Worm (Caenorhabditis elegans) whole organism, early embryonic: Measurements from ENCODE around the gene mdt-28.

ENCODE experiments used
- B0310.2 ChIP-seq: sonication (generic microtip); optimal IDR thresholded peaks from 2 replicates; lab custom pipeline; 2016; ENCODE audit warnings: mild to moderate bottlenecking, missing genetic modification characterization, missing compliant biosample characterization
- F13C5.2 ChIP-seq: sonication (generic microtip); optimal IDR thresholded peaks from 2 replicates; lab custom pipeline; 2017; ENCODE audit warnings: mild to moderate bottlenecking, missing genetic modification characterization, inconsistent platforms, missing compliant biosample characterization
- aly-1 ChIP-seq: sonication (generic microtip); optimal IDR thresholded peaks from 2 replicates; lab custom pipeline; 2016; ENCODE audit warnings: missing genetic modification characterization, missing compliant biosample characterization
- ama-1 ChIP-seq: fragments of 150-350 bp; optimal IDR thresholded peaks from 2 replicates; lab custom pipeline; 2014
- ceh-13 ChIP-seq: fragments of 200-800 bp; sonication (Bioruptor generic); optimal IDR thresholded peaks from 2 replicates; lab custom pipeline; 2018; ENCODE audit warnings: mild to moderate bottlenecking, missing genetic modification characterization, missing compliant biosample characterization
- ceh-36 ChIP-seq: sonication (generic microtip); optimal IDR thresholded peaks from 2 replicates; lab custom pipeline; 2016; ENCODE audit warnings: missing genetic modification characterization, inconsistent platforms, missing compliant biosample characterization
- ets-7 ChIP-seq: sonication (generic microtip); optimal IDR thresholded peaks from 2 replicates; lab custom pipeline; 2016; ENCODE audit warnings: missing genotype, missing genetic modification characterization, missing compliant biosample characterization
- flt-1 ChIP-seq: fragments of 200-800 bp; sonication (Bioruptor generic); IDR thresholded peaks from 2 replicates; pipeline ENCODE4 v1.3.6; 2022; ENCODE audit warnings: missing genetic modification characterization, missing compliant biosample characterization
- hmbx-1 ChIP-seq: sonication (generic microtip); optimal IDR thresholded peaks from 2 replicates; lab custom pipeline; 2016; ENCODE audit warnings: mild to moderate bottlenecking, missing genetic modification characterization, missing compliant biosample characterization
- hmg-4 ChIP-seq: fragments of 200-800 bp; sonication (Bioruptor generic); optimal IDR thresholded peaks from 2 replicates; lab custom pipeline; 2018; ENCODE audit warnings: mild to moderate bottlenecking, missing genetic modification characterization, missing compliant biosample characterization
- hnd-1 ChIP-seq: sonication (generic microtip); optimal IDR thresholded peaks from 2 replicates; lab custom pipeline; 2016; ENCODE audit warnings: missing genetic modification characterization, missing compliant biosample characterization
- pes-1 ChIP-seq: fragments of 200-800 bp; sonication (Bioruptor generic); IDR thresholded peaks from 2 replicates; pipeline ENCODE4 v1.3.6; 2022; ENCODE audit warnings: missing genetic modification reagents, missing genetic modification characterization, missing compliant biosample characterization
- scrt-1 ChIP-seq: fragments of 200-800 bp; sonication (Bioruptor generic); IDR thresholded peaks from 2 replicates; pipeline ENCODE4 v1.3.6; 2022; ENCODE audit warnings: missing genetic modification characterization, missing compliant biosample characterization
- sea-1 ChIP-seq: fragments of 200-800 bp; sonication (Bioruptor generic); conservative IDR thresholded peaks from 2 replicates; pipeline ENCODE4 v1.3.6; 2022; ENCODE audit warnings: missing genetic modification characterization, missing compliant biosample characterization
- tbx-11 ChIP-seq: fragments of 200-800 bp; sonication (Bioruptor generic); IDR thresholded peaks from 2 replicates; pipeline ENCODE4 v1.3.6; 2022; ENCODE audit warnings: missing genetic modification characterization, missing compliant biosample characterization
- tbx-37 ChIP-seq: fragments of 200-800 bp; sonication (Bioruptor generic); conservative IDR thresholded peaks from 2 replicates; pipeline ENCODE4 v1.3.6; 2022; ENCODE audit warnings: missing genetic modification reagents, missing genetic modification characterization, missing compliant biosample characterization
- tra-4 ChIP-seq: sonication (generic microtip); optimal IDR thresholded peaks from 2 replicates; lab custom pipeline; 2017; ENCODE audit warnings: missing genetic modification characterization, missing compliant biosample characterization

Gene mdt-28

DNA sequence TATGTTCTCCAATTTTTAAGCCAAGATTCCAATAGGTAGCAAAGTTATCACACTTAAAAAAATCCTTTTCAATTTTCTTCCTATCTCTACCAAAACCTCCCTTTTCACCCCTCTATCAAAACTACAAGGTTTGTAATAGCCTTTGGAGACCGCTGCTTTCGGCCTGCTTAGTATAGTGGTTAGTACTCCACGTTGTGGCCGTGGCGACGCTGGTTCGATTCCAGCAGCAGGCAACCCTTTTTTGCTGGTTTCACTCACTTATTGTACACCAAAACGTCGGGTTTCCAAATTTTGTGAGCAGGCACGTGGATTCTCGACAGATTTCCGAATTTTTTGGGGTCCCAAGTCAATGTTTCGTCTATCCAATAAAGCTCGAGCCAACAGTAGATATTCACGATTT is 21.3 kb downstream of the mdt-28 start:
- no peak for TF ChIP-seq tra-4
- TF ChIP-seq ets-7: no peak
- peak; percentile 45; the same call in 1 of the 2 replicates for TF ChIP-seq tbx-37 (GFP tag; lab: Robert Waterston, UW)
- TF ChIP-seq ceh-36 (tag; lab: Kevin White, UChicago): peak; percentile 46
- TF ChIP-seq pes-1 (GFP tag; lab: Robert Waterston, UW): peak; percentile 76
- TF ChIP-seq F13C5.2 (tag; lab: Kevin White, UChicago): peak; percentile 15
- no peak for TF ChIP-seq hmbx-1 (tag; lab: Kevin White, UChicago)
- TF ChIP-seq ama-1: no peak
- peak; percentile 67 for TF ChIP-seq tbx-11 (GFP tag; lab: Robert Waterston, UW)
- peak; percentile 35 for TF ChIP-seq hmg-4 (GFP tag; lab: Kevin White, UChicago)
- peak; percentile 17 for TF ChIP-seq ceh-13 (GFP tag; lab: Kevin White, UChicago)
- TF ChIP-seq flt-1: peak; percentile 65
- TF ChIP-seq hnd-1 (tag; lab: Kevin White, UChicago): peak; percentile 41
- no peak for TF ChIP-seq sea-1 (GFP tag; lab: Robert Waterston, UW)
- 0 out of 2 replicates have a peak, but pooled peaks have one; percentile 39 for TF ChIP-seq scrt-1 (GFP tag; lab: Robert Waterston, UW)
- TF ChIP-seq B0310.2: no peak
- no peak for TF ChIP-seq aly-1 (tag; lab: Kevin White, UChicago)

DNA sequence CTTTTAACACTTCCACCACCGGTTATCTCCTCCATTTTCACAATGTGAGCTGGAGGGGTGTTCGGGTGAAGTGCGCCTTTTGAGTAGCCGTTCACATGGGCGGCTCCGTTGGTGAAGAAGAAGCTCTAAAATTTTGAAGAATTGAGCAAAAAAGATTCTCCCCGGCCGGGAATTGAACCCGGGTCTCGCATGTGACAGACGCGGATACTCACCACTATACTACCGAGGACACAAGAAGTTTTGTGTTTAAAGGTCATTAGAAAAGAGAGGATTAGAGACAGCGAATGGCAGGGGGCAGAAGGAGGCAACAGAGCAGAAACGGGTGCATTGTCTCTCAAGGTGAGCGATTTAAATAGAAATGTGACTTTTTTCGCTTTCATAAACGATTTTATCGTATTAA is 23.6 kb downstream of the mdt-28 start:
- peak; percentile 86 for TF ChIP-seq aly-1 (tag; lab: Kevin White, UChicago)
- no peak for TF ChIP-seq ama-1
- peak; percentile 92 for TF ChIP-seq flt-1
- TF ChIP-seq F13C5.2 (tag; lab: Kevin White, UChicago): peak; percentile 91
- peak; percentile 95 for TF ChIP-seq ceh-36 (tag; lab: Kevin White, UChicago)
- peak; percentile 92 for TF ChIP-seq scrt-1 (GFP tag; lab: Robert Waterston, UW)
- TF ChIP-seq B0310.2: peak; percentile 82
- TF ChIP-seq pes-1 (GFP tag; lab: Robert Waterston, UW): peak; percentile 92
- TF ChIP-seq ets-7: peak; percentile 57
- TF ChIP-seq hmg-4 (GFP tag; lab: Kevin White, UChicago): peak; percentile 92
- TF ChIP-seq sea-1 (GFP tag; lab: Robert Waterston, UW): peak; percentile 89
- TF ChIP-seq tbx-37 (GFP tag; lab: Robert Waterston, UW): peak; percentile 92
- peak; percentile 71 for TF ChIP-seq tra-4
- peak; percentile 59 for TF ChIP-seq hmbx-1 (tag; lab: Kevin White, UChicago)
- peak; percentile 89 for TF ChIP-seq tbx-11 (GFP tag; lab: Robert Waterston, UW)
- peak; percentile 80 for TF ChIP-seq hnd-1 (tag; lab: Kevin White, UChicago)
- peak; percentile 77 for TF ChIP-seq ceh-13 (GFP tag; lab: Kevin White, UChicago)

- peak; percentile 2 for TF ChIP-seq ceh-36 (tag; lab: Kevin White, UChicago)
- TF ChIP-seq B0310.2: no peak
- no peak for TF ChIP-seq tbx-37 (GFP tag; lab: Robert Waterston, UW)
- TF ChIP-seq tbx-11 (GFP tag; lab: Robert Waterston, UW): no peak
- TF ChIP-seq ama-1: no peak
- TF ChIP-seq flt-1: peak; percentile 11; the same call in 1 of the 2 replicates
- no peak for TF ChIP-seq ets-7
- no peak for TF ChIP-seq F13C5.2 (tag; lab: Kevin White, UChicago)
- TF ChIP-seq sea-1 (GFP tag; lab: Robert Waterston, UW): no peak
- no peak for TF ChIP-seq scrt-1 (GFP tag; lab: Robert Waterston, UW)
- 0 out of 2 replicates have a peak, but pooled peaks have one; percentile 48 for TF ChIP-seq pes-1 (GFP tag; lab: Robert Waterston, UW)
- no peak for TF ChIP-seq tra-4
- TF ChIP-seq ceh-13 (GFP tag; lab: Kevin White, UChicago): no peak
- TF ChIP-seq hmg-4 (GFP tag; lab: Kevin White, UChicago): no peak
- no peak for TF ChIP-seq aly-1 (tag; lab: Kevin White, UChicago)
- TF ChIP-seq hmbx-1 (tag; lab: Kevin White, UChicago): no peak
- TF ChIP-seq hnd-1 (tag; lab: Kevin White, UChicago): no peak
Measured at ce11 chrV:15550408-15550807, 24.8 kb downstream of the mdt-28 start.

- no peak for TF ChIP-seq ama-1
- TF ChIP-seq pes-1 (GFP tag; lab: Robert Waterston, UW): peak; percentile 65; the same call in 1 of the 2 replicates
- 0 out of 2 replicates have a peak, but pooled peaks have one; percentile 34 for TF ChIP-seq flt-1
- TF ChIP-seq scrt-1 (GFP tag; lab: Robert Waterston, UW): peak; percentile 36; the same call in 1 of the 2 replicates
- peak; percentile 46; the same call in 1 of the 2 replicates for TF ChIP-seq tbx-11 (GFP tag; lab: Robert Waterston, UW)
- TF ChIP-seq ceh-13 (GFP tag; lab: Kevin White, UChicago): no peak
Measured at ce11 chrV:15547727-15548126, 27.5 kb downstream of the mdt-28 start.

ce11 chrV:15544898-15545297 is 30.3 kb downstream of the mdt-28 start, which contains the start of gene glb-14:
Gene glb-14, minus strand, starts transcription at chrV:15544994.
- no peak for TF ChIP-seq ets-7
- TF ChIP-seq hmbx-1 (tag; lab: Kevin White, UChicago): no peak
- TF ChIP-seq tbx-37 (GFP tag; lab: Robert Waterston, UW): no peak
- TF ChIP-seq hnd-1 (tag; lab: Kevin White, UChicago): no peak
- TF ChIP-seq sea-1 (GFP tag; lab: Robert Waterston, UW): no peak
- TF ChIP-seq ceh-36 (tag; lab: Kevin White, UChicago): no peak
- no peak for TF ChIP-seq B0310.2
- no peak for TF ChIP-seq ceh-13 (GFP tag; lab: Kevin White, UChicago)
- no peak for TF ChIP-seq ama-1
- TF ChIP-seq F13C5.2 (tag; lab: Kevin White, UChicago): no peak
- TF ChIP-seq flt-1: no peak
- no peak for TF ChIP-seq tbx-11 (GFP tag; lab: Robert Waterston, UW)
- no peak for TF ChIP-seq aly-1 (tag; lab: Kevin White, UChicago)
- TF ChIP-seq scrt-1 (GFP tag; lab: Robert Waterston, UW): no peak

ce11 chrV:15543252-15543651 is 32.0 kb downstream of the mdt-28 start:
- no peak for TF ChIP-seq F13C5.2 (tag; lab: Kevin White, UChicago)
- no peak for TF ChIP-seq hmg-4 (GFP tag; lab: Kevin White, UChicago)
- no peak for TF ChIP-seq pes-1 (GFP tag; lab: Robert Waterston, UW)
- TF ChIP-seq tbx-37 (GFP tag; lab: Robert Waterston, UW): no peak
- TF ChIP-seq hnd-1 (tag; lab: Kevin White, UChicago): no peak
- TF ChIP-seq tra-4: no peak
- TF ChIP-seq flt-1: no peak
- no peak for TF ChIP-seq ceh-36 (tag; lab: Kevin White, UChicago)
- TF ChIP-seq aly-1 (tag; lab: Kevin White, UChicago): no peak
- no peak for TF ChIP-seq ceh-13 (GFP tag; lab: Kevin White, UChicago)
- TF ChIP-seq ets-7: no peak
- TF ChIP-seq tbx-11 (GFP tag; lab: Robert Waterston, UW): no peak
- TF ChIP-seq scrt-1 (GFP tag; lab: Robert Waterston, UW): no peak
